Worm (Caenorhabditis elegans): ENCODE measurements around the gene hbl-1.

hbl-1 gene

DNA sequence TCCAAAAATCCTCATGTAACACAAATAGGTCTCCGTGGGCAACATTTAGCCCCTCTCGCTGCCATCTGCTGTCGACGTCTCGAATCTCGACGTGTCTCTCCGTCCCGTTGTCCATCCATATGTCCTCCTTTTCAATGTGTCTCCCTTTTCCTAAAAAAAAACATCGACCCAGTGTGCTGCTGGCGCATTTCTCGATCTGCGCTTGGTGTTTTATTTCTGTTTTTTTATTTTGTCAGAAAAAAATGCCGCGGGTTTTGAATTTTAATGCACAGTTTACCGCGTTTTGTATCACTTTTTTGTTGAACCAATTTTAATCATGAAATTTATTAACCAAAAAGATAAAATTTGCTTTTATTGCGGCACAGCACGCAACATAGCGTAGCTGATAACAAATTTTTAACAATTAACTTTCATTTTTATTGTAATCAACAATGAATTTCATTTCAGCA is 46.1 kb upstream of the hbl-1 start (continued):
- TF ChIP-seq ztf-4 (tag; optimal IDR thresholded peaks at IDR 0.05) (no peak), ZK546.5 (tag; optimal IDR thresholded peaks at IDR 0.05) (no peak), nhr-129 (tag; optimal IDR thresholded peaks at IDR 0.05) (peak; percentile 81), alr-1 (tag; optimal IDR thresholded peaks at IDR 0.05) (no peak), unc-39 (tag; optimal IDR thresholded peaks at IDR 0.05) (no peak), dmd-4 (tag; optimal IDR thresholded peaks at IDR 0.05) (no peak), gmeb-1 (tag; optimal IDR thresholded peaks at IDR 0.05) (peak; percentile 25)

DNA sequence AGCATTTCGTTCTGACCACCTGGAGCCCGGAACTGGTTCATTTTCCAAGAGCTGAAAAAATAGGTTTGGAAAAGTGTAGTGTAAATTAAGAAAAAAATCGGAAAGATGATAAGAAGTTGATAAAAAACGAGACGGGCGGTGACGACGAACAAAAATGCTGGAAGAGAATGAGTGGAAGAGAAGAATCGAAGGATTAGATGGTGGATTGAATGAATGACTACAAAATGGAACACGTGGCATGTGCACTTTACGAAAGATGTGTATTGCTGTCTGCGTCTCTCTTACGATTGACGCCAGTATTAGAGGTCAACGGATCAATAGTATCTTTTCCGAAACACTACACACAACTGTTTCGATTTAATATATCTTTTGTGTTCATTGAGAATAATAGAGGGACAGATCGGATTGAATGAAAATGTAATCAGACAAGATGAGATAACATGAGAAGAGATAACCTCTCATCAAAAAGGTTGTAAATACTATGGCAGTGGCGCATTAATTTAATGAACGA is 41.2 kb upstream of the hbl-1 start, which contains the start of gene sft-4:
Gene sft-4 (minus strand): TSS at position 51 of the 511 bp plus-strand sequence.
- TF ChIP-seq ztf-4 (tag; optimal IDR thresholded peaks at IDR 0.05) (no peak), R02D3.7 (tag; optimal IDR thresholded peaks at IDR 0.05) (no peak), nhr-21 (tag; optimal IDR thresholded peaks at IDR 0.05) (peak; percentile 83), aly-2 (tag; optimal IDR thresholded peaks at IDR 0.05) (no peak), ceh-16 (tag; optimal IDR thresholded peaks at IDR 0.05) (no peak), sma-3 (GFP tag; optimal IDR thresholded peaks at IDR 0.05) (peak; percentile 35), nhr-237 (tag; optimal IDR thresholded peaks at IDR 0.05) (no peak), crh-2 (tag; optimal IDR thresholded peaks at IDR 0.05) (peak; percentile 92), lin-39 (tag; optimal IDR thresholded peaks at IDR 0.05) (no peak), gmeb-1 (tag; optimal IDR thresholded peaks at IDR 0.05) (peak; percentile 1), F13H6.1 (tag; optimal IDR thresholded peaks at IDR 0.05) (peak; percentile 59), C34F6.9 (tag; optimal IDR thresholded peaks at IDR 0.05) (peak; percentile 58), nhr-129 (tag; optimal IDR thresholded peaks at IDR 0.05) (peak; percentile 75), sma-9 (GFP tag; optimal IDR thresholded peaks at IDR 0.05) (peak; percentile 86), sma-9 (tag; optimal IDR thresholded peaks at IDR 0.05) (no peak), lin-11 (tag; optimal IDR thresholded peaks at IDR 0.05) (no peak), nhr-11 (tag; optimal IDR thresholded peaks at IDR 0.05) (no peak), ceh-82 (tag; optimal IDR thresholded peaks at IDR 0.05) (no peak), ztf-11 (tag; optimal IDR thresholded peaks at IDR 0.05) (no peak), lin-13 (GFP tag; optimal IDR thresholded peaks at IDR 0.05) (peak; percentile 25), peb-1 (tag; optimal IDR thresholded peaks at IDR 0.05) (no peak), nhr-77 (tag; optimal IDR thresholded peaks at IDR 0.05) (no peak), mdl-1 (tag; optimal IDR thresholded peaks at IDR 0.05) (peak; percentile 11 to 21), fos-1 (tag; optimal IDR thresholded peaks at IDR 0.05) (peak; percentile 40), lsy-2 (tag; optimal IDR thresholded peaks at IDR 0.05) (peak in 1 of 2 experiments; percentile 67), blmp-1 (tag; optimal IDR thresholded peaks at IDR 0.05; ENCODE audit: insufficient read depth) (no peak), nhr-25 (tag; optimal IDR thresholded peaks at IDR 0.05) (peak; percentile 2), nhr-6 (tag; optimal IDR thresholded peaks at IDR 0.05) (peak; percentile 33)

DNA sequence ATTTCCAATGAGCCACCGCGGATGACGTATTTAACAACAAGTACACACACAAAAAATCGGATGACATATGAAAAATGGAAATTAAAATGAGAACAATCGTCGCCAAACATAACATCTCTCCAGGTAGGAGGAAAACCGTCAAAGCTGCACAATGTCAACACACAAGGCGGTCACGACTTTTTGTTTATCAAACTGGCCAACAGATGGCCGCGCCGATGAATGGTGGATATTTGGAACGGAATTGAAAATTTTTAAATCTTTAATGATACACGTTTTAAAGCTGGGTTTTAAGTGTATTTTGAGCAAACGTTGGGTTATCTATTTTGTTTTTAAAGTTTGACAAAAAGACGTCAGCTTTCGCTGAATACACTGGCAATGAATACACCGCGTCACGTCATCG is 40.6 kb upstream of the hbl-1 start:
- TF ChIP-seq nhr-6 (tag; optimal IDR thresholded peaks at IDR 0.05): no peak
- TF ChIP-seq nhr-21 (tag; optimal IDR thresholded peaks at IDR 0.05): no peak
- no peak for TF ChIP-seq nhr-237 (tag; optimal IDR thresholded peaks at IDR 0.05)
- TF ChIP-seq unc-62 (GFP tag; optimal IDR thresholded peaks at IDR 0.05): no peak
- no peak for TF ChIP-seq ceh-82 (tag; optimal IDR thresholded peaks at IDR 0.05)
- no peak for TF ChIP-seq lin-39 (tag; optimal IDR thresholded peaks at IDR 0.05)
- TF ChIP-seq ama-1 (optimal IDR thresholded peaks at IDR 0.05): no peak
- no peak for TF ChIP-seq lin-11 (tag; optimal IDR thresholded peaks at IDR 0.05)
- TF ChIP-seq R02D3.7 (tag; optimal IDR thresholded peaks at IDR 0.05): no peak
- no peak for TF ChIP-seq lsy-2 (tag; optimal IDR thresholded peaks at IDR 0.05)
- TF ChIP-seq nhr-25 (tag; optimal IDR thresholded peaks at IDR 0.05): no peak
- no peak for TF ChIP-seq gmeb-1 (tag; optimal IDR thresholded peaks at IDR 0.05)
- no peak for TF ChIP-seq aly-2 (tag; optimal IDR thresholded peaks at IDR 0.05)
- TF ChIP-seq elt-1 (tag; optimal IDR thresholded peaks at IDR 0.05): no peak
- TF ChIP-seq mdl-1 (tag; optimal IDR thresholded peaks at IDR 0.05): no peak

DNA sequence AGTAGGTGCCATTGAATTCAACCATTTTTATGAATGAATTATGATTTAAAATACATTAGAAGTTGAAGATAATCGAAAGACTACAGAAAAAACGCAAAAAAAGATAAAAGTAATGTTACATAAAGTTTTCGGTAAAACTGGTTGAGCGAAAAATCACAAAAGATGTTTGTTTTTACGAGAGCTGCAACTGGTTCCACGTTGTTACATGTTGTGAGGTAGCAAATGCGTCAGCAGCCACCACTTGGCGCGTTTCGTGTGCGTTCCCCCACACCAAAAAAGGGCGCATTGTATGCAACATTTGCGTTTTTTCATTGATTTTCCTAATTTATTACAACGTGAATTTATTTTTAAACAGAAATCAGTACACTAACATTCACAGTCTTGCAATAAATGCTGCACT is 39.8 kb upstream of the hbl-1 start, which contains the start of gene gakh-1:
Gene gakh-1 (plus strand): TSS at position 347 of the 400 bp plus-strand sequence.
- TF ChIP-seq mbf-1 (tag; optimal IDR thresholded peaks at IDR 0.05) (no peak), ZK546.5 (tag; optimal IDR thresholded peaks at IDR 0.05) (no peak), nhr-21 (tag; optimal IDR thresholded peaks at IDR 0.05) (peak; percentile 41), nhr-129 (tag; optimal IDR thresholded peaks at IDR 0.05) (peak; percentile 48), sma-9 (GFP tag; optimal IDR thresholded peaks at IDR 0.05) (peak; percentile 31), sma-9 (tag; optimal IDR thresholded peaks at IDR 0.05) (no peak), lsy-2 (tag; optimal IDR thresholded peaks at IDR 0.05) (peak; percentile 44 to 77), zag-1 (tag; optimal IDR thresholded peaks at IDR 0.05) (no peak), nhr-77 (tag; optimal IDR thresholded peaks at IDR 0.05) (no peak), gmeb-1 (tag; optimal IDR thresholded peaks at IDR 0.05) (no peak), nhr-25 (tag; optimal IDR thresholded peaks at IDR 0.05) (peak; percentile 68), mab-5 (tag; optimal IDR thresholded peaks at IDR 0.05) (peak; percentile 29), C34F6.9 (tag; optimal IDR thresholded peaks at IDR 0.05) (peak; percentile 71), fos-1 (tag; optimal IDR thresholded peaks at IDR 0.05) (peak; percentile 14), F13H6.1 (tag; optimal IDR thresholded peaks at IDR 0.05) (peak; percentile 77), egl-27 (tag; optimal IDR thresholded peaks at IDR 0.05) (peak; percentile 23), skn-1 (tag; optimal IDR thresholded peaks at IDR 0.05) (no peak), sma-3 (GFP tag; optimal IDR thresholded peaks at IDR 0.05) (peak; percentile 25), unc-55 (GFP tag; optimal IDR thresholded peaks at IDR 0.05) (peak; percentile 57), crh-2 (tag; optimal IDR thresholded peaks at IDR 0.05) (peak; percentile 79), lin-11 (tag; optimal IDR thresholded peaks at IDR 0.05) (peak; percentile 3)
